Worm (Caenorhabditis elegans): ENCODE data around the gene srg-27.

srg-27 gene

ce11 chrV:5330967-5331366 is 8.6 kb upstream of the srg-27 start, which contains the start of gene srg-26:
srg-26 (plus strand) TSS chrV:5331267.
- TF ChIP-seq W03F9.2 (tag; optimal IDR thresholded peaks at IDR 0.05) (no peak), dao-5 (tag; optimal IDR thresholded peaks at IDR 0.05) (no peak), him-1 (tag; optimal IDR thresholded peaks at IDR 0.05) (no peak)

DNA sequence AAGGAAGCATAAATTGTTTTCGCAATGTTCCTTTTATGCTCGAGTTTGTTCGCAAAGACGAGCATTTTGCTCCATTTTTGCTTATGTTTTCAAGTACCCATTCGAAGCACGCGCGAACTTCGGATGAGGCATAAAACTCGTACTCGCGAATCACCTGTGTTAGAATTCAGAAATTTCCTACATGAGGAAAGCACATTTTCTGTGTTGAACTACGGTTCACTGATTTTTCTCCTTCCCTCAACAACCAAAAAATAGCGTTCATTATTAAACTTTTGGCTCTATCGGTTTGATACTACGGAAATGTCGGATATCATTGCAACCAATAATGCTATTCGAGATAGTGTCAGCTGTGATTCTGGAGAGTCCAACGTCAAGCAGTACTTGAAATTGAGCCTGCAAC is 5.0 kb upstream of the srg-27 start, which contains the start of gene srg-28:
Gene srg-28 (plus strand): TSS at position 301 of the 400 bp plus-strand sequence.
- TF ChIP-seq him-1 (tag; optimal IDR thresholded peaks at IDR 0.05): no peak
- TF ChIP-seq W03F9.2 (tag; optimal IDR thresholded peaks at IDR 0.05): no peak
- no peak for TF ChIP-seq dao-5 (tag; optimal IDR thresholded peaks at IDR 0.05)

DNA sequence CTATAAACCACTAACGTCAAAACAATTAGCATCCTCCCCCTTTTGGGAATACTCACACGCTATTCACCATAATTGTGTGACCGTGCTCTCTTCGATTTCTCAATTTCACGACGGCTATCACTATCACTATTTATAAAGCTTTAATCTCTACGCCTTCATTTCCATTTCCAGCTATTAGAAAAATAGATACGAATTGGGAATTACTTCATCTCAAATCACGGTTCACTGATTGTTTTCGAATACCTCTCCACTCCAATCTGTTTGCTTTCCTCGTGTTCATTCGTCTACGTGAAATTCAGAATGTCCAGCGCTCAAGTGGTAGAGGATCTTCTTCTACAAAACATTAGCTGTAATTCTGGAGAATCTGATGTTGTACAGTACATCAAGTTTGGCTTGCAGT is 2.7 kb upstream of the srg-27 start, which contains the start of gene srg-29:
Gene srg-29 (plus strand): TSS at position 301 of the 400 bp plus-strand sequence.
- TF ChIP-seq him-1 (tag; optimal IDR thresholded peaks at IDR 0.05): no peak
- no peak for TF ChIP-seq W03F9.2 (tag; optimal IDR thresholded peaks at IDR 0.05)
- no peak for TF ChIP-seq dao-5 (tag; optimal IDR thresholded peaks at IDR 0.05)

ce11 chrV:5345419-5345818 is 5.8 kb downstream of the srg-27 start, which contains the start of gene srg-25:
srg-25 (minus strand) TSS chrV:5345519.
- no peak for TF ChIP-seq W03F9.2 (tag; optimal IDR thresholded peaks at IDR 0.05)
- TF ChIP-seq dao-5 (tag; optimal IDR thresholded peaks at IDR 0.05): no peak
- no peak for TF ChIP-seq him-1 (tag; optimal IDR thresholded peaks at IDR 0.05)

ce11 chrV:5349471-5349870 is 9.9 kb downstream of the srg-27 start, which contains the start of gene T09D3.3:
T09D3.3 (minus strand) TSS chrV:5349571.
- TF ChIP-seq W03F9.2 (tag; optimal IDR thresholded peaks at IDR 0.05) (no peak), him-1 (tag; optimal IDR thresholded peaks at IDR 0.05) (no peak), dao-5 (tag; optimal IDR thresholded peaks at IDR 0.05) (no peak)

- TF ChIP-seq W03F9.2 (tag; optimal IDR thresholded peaks at IDR 0.05): no peak
- TF ChIP-seq dao-5 (tag; optimal IDR thresholded peaks at IDR 0.05): no peak
- no peak for TF ChIP-seq him-1 (tag; optimal IDR thresholded peaks at IDR 0.05)
These were observed 11.9 kb downstream of the srg-27 start, which contains the start of gene srd-9 for ce11 chrV:5351483-5351882. srd-9 (plus strand) TSS chrV:5351783.

DNA sequence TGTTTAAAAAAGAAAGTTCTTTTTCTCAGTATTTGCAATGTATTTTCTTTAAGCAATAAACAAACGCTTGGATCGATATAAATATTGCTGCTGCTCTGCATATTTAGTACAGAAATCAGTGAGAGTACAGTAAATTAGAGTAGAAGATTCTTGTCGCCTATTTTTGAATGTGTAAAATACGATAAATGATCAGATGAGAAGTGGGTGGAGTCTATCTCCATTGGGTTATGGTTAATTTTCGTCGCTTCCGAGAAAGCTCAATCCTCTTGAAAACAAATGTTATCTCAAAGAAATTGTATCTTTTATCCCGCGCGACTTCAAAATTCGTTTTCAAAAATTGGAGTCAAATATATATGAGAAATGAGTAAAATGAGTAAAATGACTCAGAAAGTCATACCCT is 19.2 kb downstream of the srg-27 start, which contains the start of gene nhr-216:
Gene nhr-216 (minus strand): TSS at position 101 of the 400 bp plus-strand sequence.
- TF ChIP-seq him-1 (tag; optimal IDR thresholded peaks at IDR 0.05): no peak
- no peak for TF ChIP-seq W03F9.2 (tag; optimal IDR thresholded peaks at IDR 0.05)
- no peak for TF ChIP-seq dao-5 (tag; optimal IDR thresholded peaks at IDR 0.05)

ce11 chrV:5362220-5362619 is 22.6 kb downstream of the srg-27 start:
- TF ChIP-seq W03F9.2 (tag; optimal IDR thresholded peaks at IDR 0.05) (no peak), him-1 (tag; optimal IDR thresholded peaks at IDR 0.05) (no peak), dao-5 (tag; optimal IDR thresholded peaks at IDR 0.05) (no peak)

ce11 chrV:5364863-5365262 is 25.3 kb downstream of the srg-27 start, which contains the start of gene T09D3.8:
T09D3.8 (plus strand) TSS chrV:5365163.
- TF ChIP-seq W03F9.2 (tag; optimal IDR thresholded peaks at IDR 0.05): no peak
- TF ChIP-seq him-1 (tag; optimal IDR thresholded peaks at IDR 0.05): no peak
- TF ChIP-seq dao-5 (tag; optimal IDR thresholded peaks at IDR 0.05): no peak

DNA sequence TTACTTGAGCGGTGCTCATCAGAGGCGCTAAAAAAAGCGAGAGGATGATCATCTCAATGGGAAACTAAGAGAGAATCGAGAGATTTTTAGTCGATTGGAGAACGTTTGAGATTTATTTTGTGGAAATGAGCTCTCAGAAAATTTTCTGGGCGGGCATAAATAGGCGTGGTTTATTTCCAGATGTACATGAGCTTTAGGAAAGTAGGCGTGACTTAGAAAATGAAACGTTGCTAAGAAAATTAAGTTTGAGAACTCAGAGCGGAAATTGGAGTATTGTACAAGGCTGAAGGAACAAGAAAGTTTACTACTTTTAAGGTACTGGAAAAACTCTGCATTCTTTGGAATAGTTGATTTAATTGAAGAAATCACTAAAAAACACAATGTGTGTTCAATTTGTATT is 29.2 kb downstream of the srg-27 start, which contains the start of gene T09D3.9:
Gene T09D3.9 (minus strand): TSS at position 101 of the 400 bp plus-strand sequence.
- TF ChIP-seq W03F9.2 (tag; optimal IDR thresholded peaks at IDR 0.05) (no peak), dao-5 (tag; optimal IDR thresholded peaks at IDR 0.05) (no peak), him-1 (tag; optimal IDR thresholded peaks at IDR 0.05) (no peak)

DNA sequence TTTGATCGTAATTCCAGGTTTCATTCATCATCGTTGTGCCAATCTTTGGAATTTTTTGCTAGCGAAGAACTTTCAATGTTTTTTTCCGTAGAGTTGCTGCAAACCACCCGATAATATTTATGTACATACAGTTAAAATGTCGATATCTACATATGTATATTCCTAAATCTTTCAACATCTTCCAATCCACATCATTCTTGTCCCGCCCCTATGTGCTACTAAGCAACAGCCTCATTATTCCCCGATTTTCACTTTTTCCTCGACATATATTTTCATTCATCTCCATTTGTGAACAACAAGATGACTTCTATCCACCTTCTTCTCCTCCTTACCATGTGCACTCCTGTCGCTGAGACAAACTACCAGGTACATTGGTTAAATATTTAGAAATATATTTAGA is 32.5 kb downstream of the srg-27 start, which contains the start of gene C35A11.3:
Gene C35A11.3 (plus strand): TSS at position 301 of the 400 bp plus-strand sequence.
- TF ChIP-seq him-1 (tag; optimal IDR thresholded peaks at IDR 0.05) (no peak), W03F9.2 (tag; optimal IDR thresholded peaks at IDR 0.05) (no peak), dao-5 (tag; optimal IDR thresholded peaks at IDR 0.05) (no peak)

- TF ChIP-seq W03F9.2 (tag; optimal IDR thresholded peaks at IDR 0.05): no peak
These were observed 46.4 kb downstream of the srg-27 start, which contains the start of gene C35A11.2 for ce11 chrV:5385914-5386493. C35A11.2 (plus strand) TSS chrV:5386299.
